Worm (Caenorhabditis elegans): ENCODE data around the gene T04C9.2.

- TF ChIP-seq med-1 (GFP tag; optimal IDR thresholded peaks at IDR 0.05; ENCODE audit: insufficient read depth) (no peak), flt-1 (GFP tag; IDR thresholded peaks at IDR 0.05) (no peak)
Observed at ce11 chrIII:5982753-5983390, 8.8 kb upstream of the T04C9.2 start.
